Worm (Caenorhabditis elegans): ENCODE results near the gene T19C9.8.

DNA sequence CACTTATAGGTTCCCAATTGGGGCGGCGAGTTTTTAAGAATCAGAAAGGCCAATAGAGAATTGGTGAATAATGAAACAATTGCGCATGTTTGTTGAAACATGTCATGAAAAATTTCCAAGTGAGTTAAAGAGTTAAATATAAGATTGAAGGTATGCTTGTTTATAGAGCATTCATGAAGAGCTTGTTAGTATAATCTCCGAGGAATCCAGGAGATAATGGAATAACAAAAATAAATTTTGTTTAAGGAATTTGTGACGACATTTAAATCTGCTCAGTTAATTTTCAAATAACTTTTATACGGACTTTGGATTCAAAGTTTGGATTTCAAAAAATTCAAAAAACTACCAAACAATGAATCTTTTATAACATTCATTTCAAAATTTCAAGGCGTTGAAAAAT lies 48.5 kb upstream of the T19C9.8 start, which contains the start of gene str-199:
- TF ChIP-seq snpc-4 (GFP tag; optimal IDR thresholded peaks at IDR 0.05) (no peak), snpc-4 (tag; optimal IDR thresholded peaks at IDR 0.05) (no peak), unc-130 (GFP tag; optimal IDR thresholded peaks at IDR 0.05) (no peak), madf-10 (tag; optimal IDR thresholded peaks at IDR 0.05) (no peak), unc-62 (GFP tag; optimal IDR thresholded peaks at IDR 0.05) (no peak), F49E8.2 (tag; optimal IDR thresholded peaks at IDR 0.05; ENCODE audit: insufficient read depth) (no peak), nfya-1 (tag; optimal IDR thresholded peaks at IDR 0.05; ENCODE audit: borderline replicate concordance, insufficient read depth) (no peak)
